Worm (Caenorhabditis elegans) whole organism, young adult: ENCODE measurements around the gene F19C6.2.

Experiments used
- C06A6.2 ChIP-seq: fragments of 200-800 bp; sonication (Bioruptor generic); conservative IDR thresholded peaks from 2 replicates; pipeline ENCODE4 v1.3.6; 2022; ENCODE audit warnings: missing genetic modification characterization, missing compliant biosample characterization
- F23B12.7 ChIP-seq: sonication (generic microtip); optimal IDR thresholded peaks from 2 replicates; lab custom pipeline; 2017; ENCODE audit warnings: missing genetic modification characterization, mild to moderate bottlenecking, missing compliant biosample characterization, antibody characterized with exemption, moderate library complexity; ENCODE audit not compliant: insufficient read depth
- F33H1.4 ChIP-seq: fragments of 200-800 bp; sonication (Bioruptor generic); IDR thresholded peaks from 2 replicates; pipeline ENCODE4 v1.3.6; 2022; ENCODE audit warnings: missing genetic modification reagents, missing genetic modification characterization, missing compliant biosample characterization
- F57A8.1 ChIP-seq: fragments of 200-800 bp; sonication (Bioruptor generic); optimal IDR thresholded peaks from 2 replicates; lab custom pipeline; 2018; ENCODE audit warnings: mild to moderate bottlenecking, missing genetic modification characterization, moderate library complexity, missing compliant biosample characterization
- K11D2.4 ChIP-seq: fragments of 200-800 bp; sonication (Bioruptor generic); IDR thresholded peaks from 2 replicates; pipeline ENCODE4 v1.3.6; 2022; ENCODE audit warnings: missing genetic modification reagents, missing genetic modification characterization, missing compliant biosample characterization
- Y53G8AR.9 ChIP-seq: fragments of 200-800 bp; sonication (Bioruptor generic); conservative IDR thresholded peaks from 2 replicates; pipeline ENCODE4 v1.3.6; 2022; ENCODE audit warnings: missing genetic modification reagents, missing genetic modification characterization, missing compliant biosample characterization
- ama-1 ChIP-seq, 3 experiments: fragments of 150-350 bp in 1 of 3; sonication (generic microtip) in 2 of 3; optimal IDR thresholded peaks; 2 replicates each; lab custom pipeline; 2014 to 2018; ENCODE audit warnings: missing biosample characterization in 2 of 3, missing genetic modification characterization in 2 of 3, missing genetic modification reagents in 2 of 3
- aptf-2 ChIP-seq: fragments of 200-800 bp; sonication (Bioruptor generic); conservative IDR thresholded peaks from 2 replicates; pipeline ENCODE4 v1.3.6; 2022; ENCODE audit warnings: missing genetic modification reagents, missing genetic modification characterization, missing compliant biosample characterization
- aptf-3 ChIP-seq: fragments of 200-800 bp; sonication (Bioruptor generic); IDR thresholded peaks from 2 replicates; pipeline ENCODE4 v1.3.6; 2022; ENCODE audit warnings: missing genetic modification characterization, missing compliant biosample characterization
- attf-5 ChIP-seq: fragments of 200-800 bp; sonication (Bioruptor generic); optimal IDR thresholded peaks from 2 replicates; lab custom pipeline; 2018; ENCODE audit warnings: mild to moderate bottlenecking, missing genetic modification characterization, missing compliant biosample characterization
- ccch-3 ChIP-seq: fragments of 200-800 bp; sonication (Bioruptor generic); optimal IDR thresholded peaks from 2 replicates; lab custom pipeline; 2018; ENCODE audit warnings: mild to moderate bottlenecking, missing genetic modification characterization, missing compliant biosample characterization
- ceh-100 ChIP-seq: fragments of 200-800 bp; sonication (Bioruptor generic); IDR thresholded peaks from 2 replicates; pipeline ENCODE4 v1.3.6; 2022; ENCODE audit warnings: missing genetic modification reagents, missing genetic modification characterization, missing compliant biosample characterization
- ceh-27 ChIP-seq: fragments of 200-800 bp; sonication (Bioruptor generic); optimal IDR thresholded peaks from 2 replicates; lab custom pipeline; 2018; ENCODE audit warnings: mild to moderate bottlenecking, missing genetic modification characterization, moderate library complexity, missing compliant biosample characterization
- egl-44 ChIP-seq: fragments of 200-800 bp; sonication (Bioruptor generic); IDR thresholded peaks from 2 replicates; pipeline ENCODE4 v1.3.6; 2022; ENCODE audit warnings: missing genetic modification reagents, missing genetic modification characterization, missing compliant biosample characterization
- gei-17 ChIP-seq: fragments of 200-800 bp; sonication (Bioruptor generic); optimal IDR thresholded peaks from 2 replicates; lab custom pipeline; 2018; ENCODE audit warnings: mild to moderate bottlenecking, missing genetic modification characterization, missing compliant biosample characterization
- him-1 ChIP-seq: sonication (generic microtip); optimal IDR thresholded peaks from 2 replicates; lab custom pipeline; 2016; ENCODE audit warnings: missing genotype, missing genetic modification reagents, missing genetic modification characterization, missing compliant biosample characterization
- hlh-12 ChIP-seq: sonication (generic microtip); optimal IDR thresholded peaks from 2 replicates; lab custom pipeline; 2016; ENCODE audit warnings: missing genetic modification characterization, missing compliant biosample characterization
- hlh-26 ChIP-seq: fragments of 200-800 bp; sonication (Bioruptor generic); conservative IDR thresholded peaks from 2 replicates; pipeline ENCODE4 v1.3.6; 2022; ENCODE audit warnings: missing genetic modification reagents, missing genetic modification characterization, missing compliant biosample characterization
- hmg-1.2 ChIP-seq: fragments of 200-800 bp; sonication (Bioruptor generic); IDR thresholded peaks from 2 replicates; pipeline ENCODE4 v1.3.6; 2022; ENCODE audit warnings: missing genetic modification reagents, missing genetic modification characterization, missing compliant biosample characterization
- let-526 ChIP-seq: fragments of 200-800 bp; sonication (Bioruptor generic); IDR thresholded peaks from 2 replicates; pipeline ENCODE4 v1.3.6; 2022; ENCODE audit warnings: missing genetic modification reagents, missing genetic modification characterization, missing compliant biosample characterization
- let-607 ChIP-seq, 2 experiments: fragments of 200-800 bp in 1 of 2; sonication (Bioruptor generic) in 1 of 2; sonication (generic microtip) in 1 of 2; optimal IDR thresholded peaks; 2 replicates each; lab custom pipeline; 2016 to 2018; ENCODE audit warnings: mild to moderate bottlenecking in 2 of 2, missing compliant biosample characterization in 2 of 2, missing genetic modification characterization in 2 of 2, moderate library complexity in 2 of 2, missing genotype in 1 of 2
- lin-26 ChIP-seq: fragments of 200-800 bp; sonication (Bioruptor generic); IDR thresholded peaks from 2 replicates; pipeline ENCODE4 v1.3.6; 2022; ENCODE audit warnings: missing genetic modification reagents, missing genetic modification characterization, missing compliant biosample characterization
- lin-40 ChIP-seq: sonication (generic microtip); optimal IDR thresholded peaks from 2 replicates; lab custom pipeline; 2016; ENCODE audit warnings: missing genetic modification characterization, mild to moderate bottlenecking, missing compliant biosample characterization, missing genotype, missing genetic modification reagents
- lsl-1 ChIP-seq: fragments of 200-800 bp; sonication (Bioruptor generic); optimal IDR thresholded peaks from 2 replicates; lab custom pipeline; 2018; ENCODE audit warnings: mild to moderate bottlenecking, missing genetic modification characterization, moderate library complexity, missing compliant biosample characterization
- lsy-27 ChIP-seq: sonication (generic microtip); optimal IDR thresholded peaks from 2 replicates; lab custom pipeline; 2017; ENCODE audit warnings: missing genetic modification characterization, mild to moderate bottlenecking, missing compliant biosample characterization, antibody characterized with exemption, missing genotype, borderline replicate concordance; ENCODE audit not compliant: insufficient read depth
- madf-6 ChIP-seq: fragments of 200-800 bp; sonication (Bioruptor generic); IDR thresholded peaks from 2 replicates; pipeline ENCODE4 v1.3.6; 2022; ENCODE audit warnings: missing genetic modification reagents, missing genetic modification characterization, missing compliant biosample characterization
- madf-8 ChIP-seq: fragments of 200-800 bp; sonication (Bioruptor generic); conservative IDR thresholded peaks from 2 replicates; pipeline ENCODE4 v1.3.6; 2022; ENCODE audit warnings: missing genetic modification reagents, missing genetic modification characterization, missing compliant biosample characterization
- mel-28 ChIP-seq: sonication (generic microtip); optimal IDR thresholded peaks from 2 replicates; lab custom pipeline; 2016; ENCODE audit warnings: borderline replicate concordance, mild to moderate bottlenecking, missing genetic modification characterization, missing compliant biosample characterization
- mxl-1 ChIP-seq: sonication (generic microtip); optimal IDR thresholded peaks from 2 replicates; lab custom pipeline; 2016; ENCODE audit warnings: missing genetic modification characterization, missing compliant biosample characterization
- nhr-120 ChIP-seq: fragments of 200-800 bp; sonication (Bioruptor generic); IDR thresholded peaks from 2 replicates; pipeline ENCODE4 v1.3.6; 2022; ENCODE audit warnings: missing genetic modification characterization, missing compliant biosample characterization
- nhr-179 ChIP-seq: sonication (generic microtip); optimal IDR thresholded peaks from 2 replicates; lab custom pipeline; 2016; ENCODE audit warnings: mild to moderate bottlenecking, missing genetic modification characterization, missing compliant biosample characterization
- pbrm-1 ChIP-seq: fragments of 200-800 bp; sonication (Bioruptor generic); IDR thresholded peaks from 2 replicates; pipeline ENCODE4 v1.3.6; 2022; ENCODE audit warnings: missing genetic modification reagents, missing genetic modification characterization, missing compliant biosample characterization
- rpc-1 ChIP-seq, 2 experiments: fragments of 150-350 bp in 1 of 2; sonication (generic microtip) in 1 of 2; optimal IDR thresholded peaks; 2 replicates each; lab custom pipeline; 2014 to 2018; ENCODE audit warnings: missing biosample characterization in 1 of 2, missing genetic modification characterization in 1 of 2, missing genetic modification reagents in 1 of 2, missing genotype in 1 of 2
- sea-2 ChIP-seq: fragments of 200-800 bp; sonication (Bioruptor generic); IDR thresholded peaks from 2 replicates; pipeline ENCODE4 v1.3.6; 2022; ENCODE audit warnings: missing genetic modification characterization, missing compliant biosample characterization
- snpc-1.3 ChIP-seq: sonication (generic microtip); optimal IDR thresholded peaks from 2 replicates; lab custom pipeline; 2017; ENCODE audit warnings: missing genetic modification characterization, mild to moderate bottlenecking, missing compliant biosample characterization, antibody characterized with exemption, moderate library complexity, missing genotype, missing genetic modification reagents; ENCODE audit not compliant: insufficient read depth
- snpc-3.4 ChIP-seq: sonication (generic microtip); optimal IDR thresholded peaks from 2 replicates; lab custom pipeline; 2017; ENCODE audit warnings: missing genetic modification characterization, mild to moderate bottlenecking, missing compliant biosample characterization, antibody characterized with exemption, moderate library complexity, missing genotype, missing genetic modification reagents
- snpc-4 ChIP-seq, 5 experiments: fragments of 150-350 bp in 1 of 5; sonication (generic microtip) in 4 of 5; optimal IDR thresholded peaks; 2 replicates each; lab custom pipeline; 2014 to 2018; ENCODE audit warnings: missing genetic modification characterization in 5 of 5, missing biosample characterization in 3 of 5, antibody characterized with exemption in 2 of 5, mild to moderate bottlenecking in 2 of 5, missing compliant biosample characterization in 2 of 5, missing genotype in 2 of 5, moderate library complexity in 2 of 5, missing genetic modification reagents in 1 of 5
- tbp1 ChIP-seq: fragments of 200-800 bp; sonication (Bioruptor generic); optimal IDR thresholded peaks from 2 replicates; lab custom pipeline; 2018; ENCODE audit warnings: mild to moderate bottlenecking, missing genetic modification characterization, missing compliant biosample characterization
- unc-130 ChIP-seq: sonication (generic microtip); optimal IDR thresholded peaks from 2 replicates; lab custom pipeline; 2016; ENCODE audit warnings: missing genetic modification reagents, missing genetic modification characterization, missing compliant biosample characterization
- xnd-1 ChIP-seq: sonication (generic microtip); optimal IDR thresholded peaks from 2 replicates; lab custom pipeline; 2016; ENCODE audit warnings: missing genotype, missing genetic modification reagents, missing genetic modification characterization, missing compliant biosample characterization
- zfh-2 ChIP-seq: fragments of 200-800 bp; sonication (Bioruptor generic); conservative IDR thresholded peaks from 2 replicates; pipeline ENCODE4 v1.3.6; 2022; ENCODE audit warnings: missing genetic modification reagents, missing genetic modification characterization, missing compliant biosample characterization
- ztf-18 ChIP-seq: sonication (generic microtip); optimal IDR thresholded peaks from 2 replicates; lab custom pipeline; 2016; ENCODE audit warnings: missing genotype, mild to moderate bottlenecking, missing genetic modification characterization, missing compliant biosample characterization
- ztf-3 ChIP-seq: fragments of 200-800 bp; sonication (Bioruptor generic); optimal IDR thresholded peaks from 2 replicates; lab custom pipeline; 2018; ENCODE audit warnings: mild to moderate bottlenecking, missing genetic modification characterization, missing compliant biosample characterization

F19C6.2 gene

ce11 chrX:9999192-9999591 lies 1.5 kb upstream of the F19C6.2 start, which contains the start of gene grk-1 (continued):
- no peak for TF ChIP-seq lin-40
- no peak for TF ChIP-seq madf-6 (GFP tag; lab: Robert Waterston, UW)
- no peak for TF ChIP-seq Y53G8AR.9 (GFP tag; lab: Robert Waterston, UW)
- TF ChIP-seq nhr-179 (tag; lab: Kevin White, UChicago): no peak
- TF ChIP-seq sea-2 (GFP tag; lab: Robert Waterston, UW): no peak
- TF ChIP-seq snpc-4 (GFP tag; optimal IDR thresholded peaks at IDR 0.05; lab: Kevin White, UChicago): no peak
- no peak for TF ChIP-seq snpc-4 (tag; optimal IDR thresholded peaks at IDR 0.05; lab: Kevin White, UChicago)

- no peak for TF ChIP-seq nhr-120
- no peak for TF ChIP-seq madf-8 (GFP tag; lab: Robert Waterston, UW)
- TF ChIP-seq aptf-2 (GFP tag; lab: Robert Waterston, UW): no peak
- TF ChIP-seq mel-28 (tag; lab: Kevin White, UChicago): no peak
- TF ChIP-seq ceh-27 (GFP tag; lab: Kevin White, UChicago): peak; percentile 60
- no peak for TF ChIP-seq ama-1 (optimal IDR thresholded peaks at IDR 0.05; lab: Kevin White, UChicago)
- TF ChIP-seq ama-1 (GFP tag; optimal IDR thresholded peaks at IDR 0.05; lab: Kevin White, UChicago): no peak
- peak; percentile 43; the same call in 1 of the 2 replicates for TF ChIP-seq C06A6.2 (GFP tag; lab: Robert Waterston, UW)
- TF ChIP-seq K11D2.4 (GFP tag; lab: Robert Waterston, UW): peak; percentile 66; the same call in 1 of the 2 replicates
- no peak for TF ChIP-seq ccch-3 (GFP tag; lab: Kevin White, UChicago)
- TF ChIP-seq him-1: no peak
- TF ChIP-seq hmg-1.2 (GFP tag; lab: Robert Waterston, UW): peak; percentile 73
- no peak for TF ChIP-seq let-607 (tag; optimal IDR thresholded peaks at IDR 0.05; lab: Kevin White, UChicago)
- no peak for TF ChIP-seq unc-130
- no peak for TF ChIP-seq hlh-12 (tag; lab: Kevin White, UChicago)
- TF ChIP-seq let-526: 0 out of 2 replicates have a peak, but pooled peaks have one; percentile 24
- TF ChIP-seq ceh-100 (GFP tag; lab: Robert Waterston, UW): no peak
- no peak for TF ChIP-seq egl-44
- no peak for TF ChIP-seq Y53G8AR.9 (GFP tag; lab: Robert Waterston, UW)
- no peak for TF ChIP-seq F33H1.4 (GFP tag; lab: Robert Waterston, UW)
- TF ChIP-seq hlh-26 (GFP tag; lab: Robert Waterston, UW): no peak
- peak; percentile 69 for TF ChIP-seq attf-5 (GFP tag; lab: Kevin White, UChicago)
- 0 out of 2 replicates have a peak, but pooled peaks have one; percentile 33 for TF ChIP-seq lin-26 (GFP tag; lab: Robert Waterston, UW)
- no peak for TF ChIP-seq F57A8.1 (GFP tag; lab: Kevin White, UChicago)
- no peak for TF ChIP-seq xnd-1 (tag; lab: Kevin White, UChicago)
- TF ChIP-seq ztf-3 (GFP tag; lab: Kevin White, UChicago): no peak
- no peak for TF ChIP-seq rpc-1 (optimal IDR thresholded peaks at IDR 0.05; lab: Kevin White, UChicago)
- TF ChIP-seq rpc-1 (tag; optimal IDR thresholded peaks at IDR 0.05; lab: Kevin White, UChicago): no peak
- TF ChIP-seq aptf-3: no peak
- TF ChIP-seq F23B12.7 (tag; lab: Kevin White, UChicago): no peak
- no peak for TF ChIP-seq ztf-18 (tag; lab: Kevin White, UChicago)
- peak; percentile 14 for TF ChIP-seq snpc-1.3 (tag; lab: Kevin White, UChicago)
- peak; percentile 60; the same call in 1 of the 2 replicates for TF ChIP-seq pbrm-1
- no peak for TF ChIP-seq mxl-1 (tag; lab: Kevin White, UChicago)
- peak; percentile 69 for TF ChIP-seq gei-17 (GFP tag; lab: Kevin White, UChicago)
- TF ChIP-seq madf-6 (GFP tag; lab: Robert Waterston, UW): no peak
- no peak for TF ChIP-seq lsl-1 (GFP tag; lab: Kevin White, UChicago)
- TF ChIP-seq tbp1 (GFP tag; lab: Kevin White, UChicago): peak; percentile 5
- peak; percentile 100 for TF ChIP-seq zfh-2
- TF ChIP-seq snpc-3.4 (tag; lab: Kevin White, UChicago): no peak
- no peak for TF ChIP-seq lsy-27 (tag; lab: Kevin White, UChicago)
Measured at ce11 chrX:9999599-10000201, 1.0 kb upstream of the F19C6.2 start.
